Fruit fly (Drosophila melanogaster): ENCODE data around the gene CG31267.

The CG31267 gene

DNA sequence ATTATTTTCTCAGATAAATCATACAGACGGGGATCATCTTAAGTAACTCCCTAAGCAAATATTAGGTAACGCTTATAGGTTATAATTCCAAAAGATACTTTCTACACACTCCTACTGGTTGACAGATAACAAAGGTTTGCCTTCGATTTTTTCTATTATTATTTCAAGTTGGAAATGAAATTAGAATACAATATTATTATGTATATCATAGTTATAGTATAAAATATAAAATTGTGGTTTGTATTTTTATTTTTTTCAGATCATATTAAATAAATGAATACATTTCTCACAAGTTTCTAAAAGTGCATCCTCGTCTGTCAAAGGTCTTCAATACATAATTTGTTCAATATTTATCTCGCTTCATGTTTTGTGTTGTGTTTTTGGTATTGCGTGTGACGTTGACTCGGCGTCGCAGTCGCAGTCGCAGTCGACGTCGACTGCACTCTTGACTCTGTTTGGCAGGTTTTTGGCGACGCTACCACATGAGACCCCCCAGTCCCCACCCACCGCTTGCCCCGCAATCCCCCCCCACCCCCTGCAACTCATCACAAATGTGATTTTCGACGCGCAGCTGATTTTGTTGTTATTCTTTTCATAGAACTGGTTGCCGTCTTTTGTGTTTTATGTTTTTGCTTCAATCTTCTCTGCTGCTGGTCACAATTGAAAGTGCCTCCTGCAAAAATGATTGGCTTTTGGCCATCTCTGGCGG is 11.0 kb upstream of the CG31267 start:
- TF ChIP-seq pan (optimal IDR thresholded peaks at IDR 0.05) (no peak), Dll (optimal IDR thresholded peaks at IDR 0.05) (no peak), CG8478 (optimal IDR thresholded peaks at IDR 0.05) (no peak), usp (GFP tag; optimal IDR thresholded peaks at IDR 0.05) (no peak), EcR (GFP tag; optimal IDR thresholded peaks at IDR 0.05) (no peak), psq (optimal IDR thresholded peaks at IDR 0.05) (no peak)

DNA sequence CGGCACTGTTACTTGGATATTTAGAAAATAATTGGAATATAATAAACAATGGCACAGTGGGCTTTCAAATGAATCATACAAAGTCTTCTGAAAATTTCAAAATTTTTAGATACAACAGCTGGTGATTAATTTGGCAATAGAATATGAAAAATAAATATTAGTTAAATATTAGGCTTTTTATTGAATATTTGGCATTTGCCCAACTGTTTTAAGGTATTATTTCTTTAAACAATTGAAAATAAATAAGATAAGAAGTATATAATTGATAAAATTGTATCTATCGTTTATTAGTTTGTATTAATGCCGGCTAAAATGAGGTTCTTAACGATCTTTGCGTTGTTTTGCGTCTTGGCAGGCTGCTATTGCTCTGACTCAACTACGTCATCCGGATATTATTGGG is 9.8 kb upstream of the CG31267 start, which contains the start of gene CG45079:
TSS of gene CG45079 (plus strand) at position 301 of the 400 bp plus-strand sequence.
- TF ChIP-seq pan (optimal IDR thresholded peaks at IDR 0.05) (no peak), EcR (GFP tag; optimal IDR thresholded peaks at IDR 0.05) (no peak), CG8478 (optimal IDR thresholded peaks at IDR 0.05) (no peak), usp (GFP tag; optimal IDR thresholded peaks at IDR 0.05) (no peak), Dll (optimal IDR thresholded peaks at IDR 0.05) (no peak), psq (optimal IDR thresholded peaks at IDR 0.05) (no peak)

DNA sequence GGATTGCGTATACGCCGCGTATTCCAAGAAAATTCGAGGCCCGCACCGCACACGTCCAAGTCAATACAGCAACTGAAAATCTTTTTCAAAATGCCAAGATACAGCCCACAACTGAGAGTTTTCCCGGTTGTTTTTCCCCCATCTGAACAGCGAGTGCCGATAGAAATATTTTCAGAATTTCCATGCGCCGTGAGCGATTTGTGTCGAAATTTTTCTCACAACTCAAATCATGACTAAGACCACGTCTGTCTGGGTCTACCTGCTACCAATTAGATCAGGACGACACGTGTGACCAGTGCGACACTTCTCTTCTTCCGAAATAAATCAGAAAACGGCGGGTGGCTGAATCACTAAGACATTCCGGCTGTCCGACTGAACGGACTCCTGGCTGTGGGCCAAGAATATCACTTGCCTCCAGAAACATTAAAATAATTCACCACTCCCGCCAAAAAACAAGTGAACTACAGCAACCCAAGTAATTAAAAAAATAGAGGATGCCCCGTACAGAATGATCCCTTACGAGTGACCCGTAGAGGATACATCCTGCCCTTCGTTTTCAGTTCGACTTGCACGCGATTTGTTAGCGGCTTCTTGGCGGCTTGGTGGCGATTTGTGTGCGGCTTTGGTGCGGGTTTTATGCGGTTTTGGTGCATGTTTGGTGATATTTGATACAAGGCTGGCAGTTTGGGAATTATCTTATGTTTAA is 8.5 kb upstream of the CG31267 start, which contains the start of gene cher:
TSS of gene cher (minus strand) at position 51 of the 706 bp plus-strand sequence.
- TF ChIP-seq psq (optimal IDR thresholded peaks at IDR 0.05), result no peak
- no peak for TF ChIP-seq pan (optimal IDR thresholded peaks at IDR 0.05)
- no peak for TF ChIP-seq CG8478 (optimal IDR thresholded peaks at IDR 0.05)
- no peak for TF ChIP-seq Dll (optimal IDR thresholded peaks at IDR 0.05)
- TF ChIP-seq usp (GFP tag; optimal IDR thresholded peaks at IDR 0.05), result no peak
- TF ChIP-seq EcR (GFP tag; optimal IDR thresholded peaks at IDR 0.05), result no peak

dm6 chr3R:17126838-17127237 is 7.2 kb upstream of the CG31267 start, which contains the start of the genes CG17477 and CG31269:
Gene CG17477 (minus strand): TSS chr3R:17126938.
Gene CG31269 (plus strand): TSS chr3R:17127126.
- no peak for TF ChIP-seq usp (GFP tag; optimal IDR thresholded peaks at IDR 0.05)
- no peak for TF ChIP-seq psq (optimal IDR thresholded peaks at IDR 0.05)
- TF ChIP-seq Dll (optimal IDR thresholded peaks at IDR 0.05), result no peak
- TF ChIP-seq EcR (GFP tag; optimal IDR thresholded peaks at IDR 0.05), result no peak
- TF ChIP-seq pan (optimal IDR thresholded peaks at IDR 0.05), result no peak
- no peak for TF ChIP-seq CG8478 (optimal IDR thresholded peaks at IDR 0.05)

DNA sequence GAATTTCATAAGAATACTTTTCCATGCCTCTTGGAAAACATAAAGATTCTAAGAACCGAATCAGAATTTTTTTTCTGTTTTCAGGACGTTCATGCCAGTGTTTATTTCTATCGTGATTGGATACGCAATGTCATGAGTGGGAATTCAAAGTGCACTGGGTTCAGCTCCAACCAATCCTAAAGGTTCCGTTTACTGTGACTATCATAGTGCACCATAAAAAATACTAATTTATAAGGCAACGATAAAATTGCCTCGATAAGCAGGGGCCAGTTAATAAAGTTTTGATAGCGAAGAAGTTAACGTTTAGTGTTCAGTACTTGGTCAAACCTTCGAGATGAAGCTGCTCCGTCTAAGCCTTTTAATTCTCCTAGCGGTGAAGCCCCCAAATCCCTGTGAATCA is 6.1 kb upstream of the CG31267 start, which contains the start of gene CG31265:
TSS of gene CG31265 (plus strand) at position 301 of the 400 bp plus-strand sequence.
- no peak for TF ChIP-seq pan (optimal IDR thresholded peaks at IDR 0.05)
- no peak for TF ChIP-seq CG8478 (optimal IDR thresholded peaks at IDR 0.05)
- TF ChIP-seq psq (optimal IDR thresholded peaks at IDR 0.05), result no peak
- no peak for TF ChIP-seq usp (GFP tag; optimal IDR thresholded peaks at IDR 0.05)
- no peak for TF ChIP-seq Dll (optimal IDR thresholded peaks at IDR 0.05)
- TF ChIP-seq EcR (GFP tag; optimal IDR thresholded peaks at IDR 0.05), result no peak

- no peak for TF ChIP-seq usp (GFP tag; optimal IDR thresholded peaks at IDR 0.05)
- no peak for TF ChIP-seq pan (optimal IDR thresholded peaks at IDR 0.05)
Measured at dm6 chr3R:17130326-17130725, 3.7 kb upstream of the CG31267 start, which contains the start of gene CG17475. Gene CG17475 (minus strand): TSS chr3R:17130426.

DNA sequence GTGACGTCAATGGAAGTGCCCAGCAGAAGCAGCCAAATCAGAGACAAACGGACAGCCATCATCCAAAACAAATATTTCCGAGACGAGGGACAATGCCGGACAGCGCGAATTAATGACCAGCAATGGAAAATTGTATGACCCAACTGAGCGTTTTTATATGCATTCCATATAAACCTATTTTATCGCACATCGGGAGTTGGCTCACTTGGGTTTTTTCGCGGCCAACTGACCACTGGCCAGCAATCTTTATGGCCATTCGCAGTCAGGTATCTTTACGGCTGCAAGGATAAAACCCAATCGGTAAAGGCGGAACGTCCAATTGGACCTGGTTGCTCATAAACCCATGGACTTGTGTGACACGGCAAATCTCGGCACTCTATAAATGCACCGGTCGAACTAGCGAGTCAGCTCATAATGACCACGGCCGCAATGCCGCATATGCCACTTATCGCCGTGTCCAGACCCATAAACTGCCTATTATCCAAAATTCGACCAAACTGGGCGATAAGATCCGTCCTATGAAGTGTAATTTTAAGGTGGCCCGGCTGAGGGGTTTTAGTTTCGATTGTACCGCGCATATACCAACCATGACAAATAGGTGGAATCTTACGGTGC is 1.8 kb upstream of the CG31267 start, which contains the start of the genes CG4053 and CG31266:
TSS of gene CG4053 (minus strand) at position 101 of the 615 bp plus-strand sequence.
TSS of gene CG31266 (plus strand) at position 565 of the 615 bp plus-strand sequence.
- no peak for TF ChIP-seq pan (optimal IDR thresholded peaks at IDR 0.05)
- no peak for TF ChIP-seq Dll (optimal IDR thresholded peaks at IDR 0.05)
- no peak for TF ChIP-seq usp (GFP tag; optimal IDR thresholded peaks at IDR 0.05)
- no peak for TF ChIP-seq EcR (GFP tag; optimal IDR thresholded peaks at IDR 0.05)
- TF ChIP-seq CG8478 (optimal IDR thresholded peaks at IDR 0.05), result no peak

DNA sequence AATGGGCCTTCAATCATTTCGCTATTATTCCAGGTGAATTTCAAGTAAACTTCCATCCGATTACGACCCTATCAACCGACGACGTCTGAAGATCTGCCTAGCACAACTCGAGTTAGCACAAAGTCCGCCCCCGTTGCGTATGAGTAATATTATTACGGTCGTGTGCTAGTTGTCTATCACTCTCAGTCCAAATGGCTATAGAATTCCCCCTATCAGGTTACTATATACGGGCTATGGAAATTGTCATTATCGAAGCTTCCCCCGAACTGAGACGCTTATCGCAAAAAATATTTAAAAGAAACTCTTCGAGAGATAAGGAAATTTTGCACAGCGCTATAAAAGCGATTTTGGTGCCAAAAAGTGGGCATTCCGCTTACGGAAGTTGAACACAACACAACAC is 1.8 kb downstream of the CG31267 start, which contains the start of gene CG5246:
TSS of gene CG5246 (plus strand) at position 365 of the 400 bp plus-strand sequence.
- TF ChIP-seq pan (optimal IDR thresholded peaks at IDR 0.05), result no peak
- no peak for TF ChIP-seq Dll (optimal IDR thresholded peaks at IDR 0.05)
- TF ChIP-seq psq (optimal IDR thresholded peaks at IDR 0.05), result no peak
- no peak for TF ChIP-seq CG8478 (optimal IDR thresholded peaks at IDR 0.05)
- TF ChIP-seq EcR (GFP tag; optimal IDR thresholded peaks at IDR 0.05), result no peak
- TF ChIP-seq usp (GFP tag; optimal IDR thresholded peaks at IDR 0.05), result no peak

DNA sequence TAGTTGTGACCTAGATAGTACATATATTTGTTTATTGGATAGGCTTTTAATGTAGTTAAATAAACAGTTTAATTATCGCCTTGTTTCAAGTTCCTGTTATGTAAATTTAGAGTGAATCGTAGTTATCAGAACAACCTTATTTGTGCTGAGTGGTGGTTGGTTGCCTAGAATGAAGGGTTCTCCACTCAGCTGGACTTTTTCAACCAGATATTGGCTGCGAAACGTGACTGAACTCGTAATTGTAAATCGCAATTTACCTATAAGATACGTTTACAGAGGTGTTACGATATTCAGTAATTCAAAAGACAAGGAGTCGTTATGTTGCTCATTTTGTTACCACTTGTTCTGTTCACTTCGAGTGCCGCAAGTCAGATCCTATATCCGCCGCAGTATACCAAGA is 3.6 kb downstream of the CG31267 start, which contains the start of gene CG5255:
TSS of gene CG5255 (plus strand) at position 301 of the 400 bp plus-strand sequence.
- TF ChIP-seq EcR (GFP tag; optimal IDR thresholded peaks at IDR 0.05) (no peak), psq (optimal IDR thresholded peaks at IDR 0.05) (no peak), usp (GFP tag; optimal IDR thresholded peaks at IDR 0.05) (no peak), pan (optimal IDR thresholded peaks at IDR 0.05) (no peak), CG8478 (optimal IDR thresholded peaks at IDR 0.05) (no peak), Dll (optimal IDR thresholded peaks at IDR 0.05) (no peak)

DNA sequence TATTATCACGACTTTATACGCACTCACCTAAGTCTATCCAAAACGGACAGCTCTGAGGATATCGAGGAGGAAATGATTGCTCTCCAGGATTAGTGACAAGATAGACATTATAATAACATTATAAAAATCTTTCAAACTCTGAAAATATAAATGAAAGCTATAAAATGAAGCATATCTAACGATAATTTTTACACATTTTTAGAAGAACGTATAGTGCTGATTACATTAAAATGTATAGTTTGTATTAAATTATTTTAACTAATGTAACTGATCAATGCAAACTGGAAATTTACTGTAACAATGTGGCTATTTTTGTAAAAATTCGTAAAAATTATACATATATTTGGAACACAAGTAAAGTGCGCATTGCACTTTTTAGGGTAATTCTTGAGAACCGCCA is 4.7 kb downstream of the CG31267 start, which contains the start of gene CG5265:
TSS of gene CG5265 (plus strand) at position 301 of the 400 bp plus-strand sequence.
- TF ChIP-seq psq (optimal IDR thresholded peaks at IDR 0.05) (no peak), Dll (optimal IDR thresholded peaks at IDR 0.05) (no peak), CG8478 (optimal IDR thresholded peaks at IDR 0.05) (no peak), usp (GFP tag; optimal IDR thresholded peaks at IDR 0.05) (no peak), pan (optimal IDR thresholded peaks at IDR 0.05) (no peak), EcR (GFP tag; optimal IDR thresholded peaks at IDR 0.05) (no peak)

dm6 chr3R:17142304-17142703 is 8.3 kb downstream of the CG31267 start, which contains the start of gene TwdlW:
Gene TwdlW (minus strand): TSS chr3R:17142404.
- TF ChIP-seq psq (optimal IDR thresholded peaks at IDR 0.05) (no peak), EcR (GFP tag; optimal IDR thresholded peaks at IDR 0.05) (no peak), Dll (optimal IDR thresholded peaks at IDR 0.05) (no peak), CG8478 (optimal IDR thresholded peaks at IDR 0.05) (no peak), usp (GFP tag; optimal IDR thresholded peaks at IDR 0.05) (no peak), pan (optimal IDR thresholded peaks at IDR 0.05) (no peak)

Measured in whole organism.